Fruit fly (Drosophila melanogaster): Measurements from ENCODE around the gene CG7202.
A peak's percentile ranks its signal among the peaks of the same experiment; 100 is the strongest.

The CG7202 gene

dm6 chr3L:21515823-21516715 is 23.5 kb upstream of the CG7202 start, which contains the start of the genes SAK and Cdk12:
Gene SAK, minus strand, starts transcription at chr3L:21515887.
Gene Cdk12, plus strand, starts transcription at chr3L:21516306.
- TF ChIP-seq CG8478 (optimal IDR thresholded peaks at IDR 0.05) (no peak), CTCF (optimal IDR thresholded peaks at IDR 0.05) (no peak)

- no peak for TF ChIP-seq CTCF (optimal IDR thresholded peaks at IDR 0.05)
- TF ChIP-seq CG8478 (optimal IDR thresholded peaks at IDR 0.05) = no peak
Observed at dm6 chr3L:21509488-21510122, 17.0 kb upstream of the CG7202 start.

dm6 chr3L:21508621-21509020 is 16.0 kb upstream of the CG7202 start:
- TF ChIP-seq CG8478 (optimal IDR thresholded peaks at IDR 0.05) = no peak
- no peak for TF ChIP-seq CTCF (optimal IDR thresholded peaks at IDR 0.05)

- TF ChIP-seq CTCF (optimal IDR thresholded peaks at IDR 0.05) = no peak
- no peak for TF ChIP-seq CG8478 (optimal IDR thresholded peaks at IDR 0.05)
Observed at dm6 chr3L:21507955-21508354, 15.4 kb upstream of the CG7202 start.

dm6 chr3L:21507354-21507928 is 14.9 kb upstream of the CG7202 start, which contains the start of the genes Glg1 and M6:
Gene Glg1, minus strand, starts transcription at chr3L:21507538.
Gene M6, plus strand, starts transcription at chr3L:21507852.
- no peak for TF ChIP-seq CG8478 (optimal IDR thresholded peaks at IDR 0.05)
- TF ChIP-seq CTCF (optimal IDR thresholded peaks at IDR 0.05) = peak; percentile 27 to 47

- TF ChIP-seq CTCF (optimal IDR thresholded peaks at IDR 0.05) (no peak), CG8478 (optimal IDR thresholded peaks at IDR 0.05) (no peak)
Observed at dm6 chr3L:21501928-21502327, 9.4 kb upstream of the CG7202 start.

- no peak for TF ChIP-seq CG8478 (optimal IDR thresholded peaks at IDR 0.05)
- TF ChIP-seq CTCF (optimal IDR thresholded peaks at IDR 0.05) = no peak
Observed at dm6 chr3L:21501172-21501571, 8.6 kb upstream of the CG7202 start, which contains the start of gene Est-Q. Gene Est-Q, plus strand, starts transcription at chr3L:21501421.

- TF ChIP-seq CTCF (optimal IDR thresholded peaks at IDR 0.05) (no peak), CG8478 (optimal IDR thresholded peaks at IDR 0.05) (no peak)
Observed at dm6 chr3L:21496865-21497634, 4.5 kb upstream of the CG7202 start, which contains the start of gene Hr78. Gene Hr78, minus strand, starts transcription at chr3L:21497494.

dm6 chr3L:21496502-21496864 is 3.9 kb upstream of the CG7202 start:
- no peak for TF ChIP-seq CTCF (optimal IDR thresholded peaks at IDR 0.05)
- no peak for TF ChIP-seq CG8478 (optimal IDR thresholded peaks at IDR 0.05)

dm6 chr3L:21490486-21490885 is 2.1 kb downstream of the CG7202 start, which contains the start of gene Neu2:
Gene Neu2, minus strand, starts transcription at chr3L:21490586.
- TF ChIP-seq CG8478 (optimal IDR thresholded peaks at IDR 0.05) (no peak), CTCF (optimal IDR thresholded peaks at IDR 0.05) (no peak)

dm6 chr3L:21483837-21484236 is 8.7 kb downstream of the CG7202 start:
- TF ChIP-seq CTCF (optimal IDR thresholded peaks at IDR 0.05) = peak; percentile 99
- no peak for TF ChIP-seq CG8478 (optimal IDR thresholded peaks at IDR 0.05)

dm6 chr3L:21482100-21482499 is 10.5 kb downstream of the CG7202 start:
- TF ChIP-seq CG8478 (optimal IDR thresholded peaks at IDR 0.05) (no peak), CTCF (optimal IDR thresholded peaks at IDR 0.05) (no peak)

dm6 chr3L:21479636-21480035 is 12.9 kb downstream of the CG7202 start:
- TF ChIP-seq CTCF (optimal IDR thresholded peaks at IDR 0.05) (no peak), CG8478 (optimal IDR thresholded peaks at IDR 0.05) (no peak)

- TF ChIP-seq CG8478 (optimal IDR thresholded peaks at IDR 0.05) (no peak), CTCF (optimal IDR thresholded peaks at IDR 0.05) (no peak)
Observed at dm6 chr3L:21477866-21478265, 14.7 kb downstream of the CG7202 start.
